Worm (Caenorhabditis elegans) whole organism, L3 larva: ENCODE results near the gene mdt-8.

Source experiments
- aly-2 ChIP-seq: fragments of 150-350 bp; optimal IDR thresholded peaks from 2 replicates; lab custom pipeline; 2014; ENCODE audit warnings: missing biosample characterization, missing genetic modification characterization
- ama-1 ChIP-seq: fragments of 150-350 bp; optimal IDR thresholded peaks from 2 replicates; lab custom pipeline; 2018
- pqm-1 ChIP-seq: fragments of 150-350 bp; optimal IDR thresholded peaks from 2 replicates; lab custom pipeline; 2017; ENCODE audit warnings: missing biosample characterization, missing genetic modification characterization, inconsistent platforms
- ztf-11 ChIP-seq: fragments of 150-350 bp; optimal IDR thresholded peaks from 2 replicates; lab custom pipeline; 2014; ENCODE audit warnings: missing biosample characterization, missing genetic modification characterization

DNA sequence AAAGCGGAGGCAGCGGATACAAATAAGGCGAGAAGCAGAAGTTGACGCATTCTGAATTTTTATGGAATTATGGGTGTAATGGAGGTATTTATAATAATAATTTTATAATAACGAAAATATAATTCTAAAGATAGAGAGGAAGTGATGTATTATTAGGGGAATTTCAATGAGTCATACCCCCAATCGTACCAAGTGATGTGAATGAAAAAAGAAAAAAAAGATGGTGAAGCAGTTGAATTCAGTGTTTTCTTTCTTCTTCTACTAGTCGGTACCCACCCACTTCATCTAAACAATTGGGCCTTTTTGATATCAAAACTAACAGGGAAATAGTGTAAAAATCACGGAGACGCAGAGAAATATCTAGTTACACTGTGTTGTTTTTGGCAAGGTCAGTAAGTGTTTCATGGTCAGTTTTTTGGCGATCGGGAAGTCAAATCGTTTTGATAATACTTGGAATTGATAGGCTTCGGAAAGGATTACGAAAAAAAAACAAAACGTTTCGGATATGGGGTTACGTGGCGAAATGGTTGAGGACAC is 46.9 kb downstream of the mdt-8 start, which contains the start of gene ttr-18:
- TF ChIP-seq aly-2 = no peak
- no peak for TF ChIP-seq ama-1 (lab: Kevin White, UChicago)
- TF ChIP-seq pqm-1 (tag; lab: Kevin White, UChicago) = no peak
- TF ChIP-seq ztf-11 (tag; lab: Kevin White, UChicago) = no peak
